Worm (Caenorhabditis elegans): ENCODE data around the gene cec-8.

Gene cec-8

DNA sequence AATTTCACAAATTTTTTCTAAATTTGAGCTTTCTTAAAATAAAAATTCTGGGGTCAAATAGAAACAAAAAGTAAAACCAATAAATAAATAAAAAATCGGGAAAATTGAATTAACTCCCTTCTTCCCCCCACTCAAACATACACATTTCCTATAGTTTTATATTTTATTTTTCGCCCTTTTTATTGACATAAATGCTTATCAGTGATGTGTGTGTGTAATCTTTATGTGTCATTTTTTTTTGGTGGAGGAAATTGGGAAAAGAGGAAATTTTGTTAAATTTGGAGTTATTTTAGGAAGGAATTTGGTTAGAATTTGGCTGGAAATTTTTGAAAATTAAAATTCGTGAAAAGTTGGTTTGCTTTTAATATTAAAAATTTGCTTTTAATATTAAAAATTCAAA, 6.6 kb upstream of the cec-8 start:
- TF ChIP-seq pes-1 (GFP tag; IDR thresholded peaks at IDR 0.05): no peak
- TF ChIP-seq ets-7 (tag; optimal IDR thresholded peaks at IDR 0.05): no peak
- no peak for TF ChIP-seq ceh-13 (GFP tag; optimal IDR thresholded peaks at IDR 0.05)
- no peak for TF ChIP-seq tbx-11 (GFP tag; IDR thresholded peaks at IDR 0.05)

DNA sequence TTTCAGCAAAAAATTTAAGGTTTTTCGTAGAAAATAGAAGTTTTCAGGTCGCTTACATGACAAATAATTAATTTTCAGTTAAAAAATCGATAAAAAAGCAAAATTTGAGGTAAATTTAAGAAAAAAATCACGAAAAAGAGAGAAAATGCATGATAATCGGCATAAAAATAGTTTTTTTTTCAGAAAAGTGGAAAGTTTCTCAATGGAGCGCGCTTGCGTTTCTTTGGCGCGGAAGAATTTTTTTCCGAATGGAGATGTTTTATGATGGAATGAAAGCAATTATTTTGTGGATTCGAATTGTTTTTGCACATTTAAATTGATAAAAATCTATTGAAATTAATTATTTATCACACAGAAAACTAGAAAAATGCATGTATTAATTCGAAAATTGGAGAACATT, 5.3 kb upstream of the cec-8 start:
- TF ChIP-seq tbx-37 (GFP tag; conservative IDR thresholded peaks at IDR 0.05) (no peak), sea-1 (GFP tag; conservative IDR thresholded peaks at IDR 0.05) (no peak), B0310.2 (tag; optimal IDR thresholded peaks at IDR 0.05) (no peak), tra-4 (tag; optimal IDR thresholded peaks at IDR 0.05) (no peak), aly-1 (tag; optimal IDR thresholded peaks at IDR 0.05) (no peak), pes-1 (GFP tag; IDR thresholded peaks at IDR 0.05) (no peak), hnd-1 (tag; optimal IDR thresholded peaks at IDR 0.05) (no peak), ama-1 (optimal IDR thresholded peaks at IDR 0.05) (no peak), ets-7 (tag; optimal IDR thresholded peaks at IDR 0.05) (no peak), hmbx-1 (tag; optimal IDR thresholded peaks at IDR 0.05) (no peak), ceh-36 (tag; optimal IDR thresholded peaks at IDR 0.05) (no peak), hmg-4 (GFP tag; optimal IDR thresholded peaks at IDR 0.05) (no peak), tbx-11 (GFP tag; IDR thresholded peaks at IDR 0.05) (no peak), F13C5.2 (tag; optimal IDR thresholded peaks at IDR 0.05) (no peak), scrt-1 (GFP tag; IDR thresholded peaks at IDR 0.05) (no peak), ceh-13 (GFP tag; optimal IDR thresholded peaks at IDR 0.05) (no peak), flt-1 (GFP tag; IDR thresholded peaks at IDR 0.05) (no peak)

DNA sequence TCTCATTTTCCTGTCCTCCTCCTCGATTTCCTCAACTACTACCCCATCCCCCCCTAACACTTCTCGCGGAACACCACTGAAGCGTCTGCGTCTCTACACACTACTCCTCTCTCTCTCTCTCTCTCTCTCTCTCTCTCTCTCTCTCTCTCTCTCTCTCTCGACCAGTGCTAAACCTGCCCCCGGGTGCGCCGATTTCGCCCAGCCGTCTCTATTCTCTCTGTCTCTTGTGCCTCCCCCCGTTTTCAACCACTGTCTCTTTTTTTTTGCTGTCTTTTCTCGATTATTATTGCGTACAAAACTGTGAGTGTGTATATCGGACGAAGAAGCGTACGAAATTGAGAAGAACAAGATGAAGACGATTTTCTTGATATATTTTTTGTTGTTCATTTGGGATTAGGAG, 3.9 kb downstream of the cec-8 start:
- TF ChIP-seq ets-7 (tag; optimal IDR thresholded peaks at IDR 0.05) (no peak), tbx-11 (GFP tag; IDR thresholded peaks at IDR 0.05) (peak; percentile 51; the same call in 1 of the 2 replicates), tbx-37 (GFP tag; conservative IDR thresholded peaks at IDR 0.05) (no peak), hmg-4 (GFP tag; optimal IDR thresholded peaks at IDR 0.05) (peak; percentile 70), scrt-1 (GFP tag; IDR thresholded peaks at IDR 0.05) (no peak), F13C5.2 (tag; optimal IDR thresholded peaks at IDR 0.05) (peak; percentile 20), tra-4 (tag; optimal IDR thresholded peaks at IDR 0.05) (no peak), B0310.2 (tag; optimal IDR thresholded peaks at IDR 0.05) (no peak), pes-1 (GFP tag; IDR thresholded peaks at IDR 0.05) (no peak), ceh-36 (tag; optimal IDR thresholded peaks at IDR 0.05) (no peak), ama-1 (optimal IDR thresholded peaks at IDR 0.05) (no peak), aly-1 (tag; optimal IDR thresholded peaks at IDR 0.05) (no peak)

DNA sequence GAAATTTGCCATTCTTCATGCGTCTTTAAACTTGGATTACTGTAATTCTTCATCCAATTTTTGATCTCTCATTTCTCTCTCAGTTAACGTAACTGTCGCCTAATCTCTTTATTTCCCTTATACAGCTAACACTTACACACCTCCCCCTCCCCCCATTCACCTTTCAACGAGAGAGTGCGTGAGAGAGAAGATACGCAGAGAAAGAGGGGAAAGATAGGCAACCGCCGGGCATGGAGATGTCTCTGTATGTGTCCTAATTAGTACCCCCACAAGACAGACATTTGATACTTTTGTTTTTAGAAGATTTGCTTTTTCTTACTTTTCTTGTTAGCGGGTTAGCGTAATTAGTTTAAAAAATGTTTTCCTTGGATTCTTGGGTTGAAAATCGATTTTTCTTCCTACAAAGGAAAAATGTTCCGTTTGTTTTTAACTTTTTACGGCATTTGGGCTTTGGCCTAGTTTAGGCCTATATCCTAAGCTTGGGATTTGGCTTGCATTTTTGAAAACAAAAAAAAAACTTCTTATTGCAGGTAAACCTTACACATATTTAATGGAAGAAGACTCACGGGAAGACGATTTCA, 5.3 kb downstream of the cec-8 start, which contains the start of gene affl-2:
affl-2 (plus strand) TSS at position 531 of the 581 bp plus-strand sequence.
- TF ChIP-seq ceh-36 (tag; optimal IDR thresholded peaks at IDR 0.05) (peak; percentile 48), scrt-1 (GFP tag; IDR thresholded peaks at IDR 0.05) (no peak), hmg-4 (GFP tag; optimal IDR thresholded peaks at IDR 0.05) (peak; percentile 38), tbx-37 (GFP tag; conservative IDR thresholded peaks at IDR 0.05) (no peak), ceh-13 (GFP tag; optimal IDR thresholded peaks at IDR 0.05) (no peak)

DNA sequence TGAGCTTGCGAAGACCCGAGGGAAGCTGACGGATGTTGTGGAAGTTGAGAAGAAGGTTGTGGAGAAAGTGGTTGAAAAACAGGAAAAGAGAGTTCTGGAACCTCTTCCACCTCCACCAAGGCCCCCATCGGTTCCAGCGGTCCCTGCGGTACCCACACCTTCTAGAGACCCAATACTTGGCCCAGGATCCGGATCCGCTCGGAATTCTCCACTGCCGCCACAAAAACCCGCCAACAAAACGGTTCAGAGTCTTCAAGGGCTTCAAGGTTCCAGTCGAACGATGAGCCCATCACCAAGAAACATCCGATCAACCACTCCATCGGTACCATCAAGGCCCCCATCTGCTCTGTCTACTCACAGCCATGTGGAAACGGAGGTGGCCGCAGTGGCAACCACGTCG, 7.9 kb downstream of the cec-8 start:
- TF ChIP-seq hnd-1 (tag; optimal IDR thresholded peaks at IDR 0.05) (no peak), F13C5.2 (tag; optimal IDR thresholded peaks at IDR 0.05) (no peak), scrt-1 (GFP tag; IDR thresholded peaks at IDR 0.05) (no peak), tbx-11 (GFP tag; IDR thresholded peaks at IDR 0.05) (no peak), tbx-37 (GFP tag; conservative IDR thresholded peaks at IDR 0.05) (no peak), ama-1 (optimal IDR thresholded peaks at IDR 0.05) (no peak), pes-1 (GFP tag; IDR thresholded peaks at IDR 0.05) (no peak), ceh-36 (tag; optimal IDR thresholded peaks at IDR 0.05) (no peak), ceh-13 (GFP tag; optimal IDR thresholded peaks at IDR 0.05) (no peak), B0310.2 (tag; optimal IDR thresholded peaks at IDR 0.05) (no peak), ets-7 (tag; optimal IDR thresholded peaks at IDR 0.05) (no peak), hmg-4 (GFP tag; optimal IDR thresholded peaks at IDR 0.05) (no peak), flt-1 (GFP tag; IDR thresholded peaks at IDR 0.05) (no peak)

DNA sequence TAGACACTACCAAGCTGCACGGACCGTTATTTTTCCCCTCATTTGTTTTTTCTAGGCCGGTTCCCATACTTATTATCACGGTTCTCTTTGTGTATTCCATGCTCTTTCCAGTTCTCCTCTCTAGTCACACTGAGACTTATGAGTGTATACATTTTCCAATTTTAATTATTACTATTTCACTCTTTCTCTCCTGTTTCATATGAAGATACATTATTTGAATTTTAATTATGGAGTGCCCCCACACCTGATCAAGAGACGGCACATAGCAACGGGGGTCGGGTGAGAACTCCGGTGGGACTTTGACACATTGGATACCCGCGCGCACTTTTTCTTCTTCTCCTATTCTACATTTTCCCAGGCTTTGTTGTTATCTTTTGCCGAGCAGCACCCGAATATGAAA, 10.8 kb downstream of the cec-8 start, which contains the start of gene affl-1:
affl-1 (plus strand) TSS at position 301 of the 400 bp plus-strand sequence.
- no peak for TF ChIP-seq hnd-1 (tag; optimal IDR thresholded peaks at IDR 0.05)
- no peak for TF ChIP-seq B0310.2 (tag; optimal IDR thresholded peaks at IDR 0.05)
- no peak for TF ChIP-seq ama-1 (optimal IDR thresholded peaks at IDR 0.05)

DNA sequence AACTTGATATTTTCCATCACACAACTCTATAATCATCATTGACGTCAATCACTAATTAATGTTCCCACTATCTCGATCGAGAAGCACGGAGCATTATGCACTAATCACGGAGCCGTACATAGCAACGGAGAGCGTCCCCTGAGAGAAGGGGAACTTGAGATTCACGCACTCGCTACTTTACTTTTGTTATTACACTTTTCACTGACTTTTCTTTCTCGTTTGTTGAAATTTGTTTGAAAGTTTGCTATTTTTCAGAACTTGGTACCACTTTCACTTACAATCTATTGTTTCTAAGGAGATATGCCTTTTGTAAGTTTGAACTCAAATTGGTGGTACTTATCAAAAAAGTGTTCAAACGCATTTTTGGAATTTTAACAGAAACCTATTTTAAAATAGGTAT, 15.0 kb downstream of the cec-8 start, which contains the start of gene Y55B1BR.8:
Y55B1BR.8 (plus strand) TSS at position 301 of the 400 bp plus-strand sequence.
- TF ChIP-seq ceh-36 (tag; optimal IDR thresholded peaks at IDR 0.05): no peak
- no peak for TF ChIP-seq hmbx-1 (tag; optimal IDR thresholded peaks at IDR 0.05)

DNA sequence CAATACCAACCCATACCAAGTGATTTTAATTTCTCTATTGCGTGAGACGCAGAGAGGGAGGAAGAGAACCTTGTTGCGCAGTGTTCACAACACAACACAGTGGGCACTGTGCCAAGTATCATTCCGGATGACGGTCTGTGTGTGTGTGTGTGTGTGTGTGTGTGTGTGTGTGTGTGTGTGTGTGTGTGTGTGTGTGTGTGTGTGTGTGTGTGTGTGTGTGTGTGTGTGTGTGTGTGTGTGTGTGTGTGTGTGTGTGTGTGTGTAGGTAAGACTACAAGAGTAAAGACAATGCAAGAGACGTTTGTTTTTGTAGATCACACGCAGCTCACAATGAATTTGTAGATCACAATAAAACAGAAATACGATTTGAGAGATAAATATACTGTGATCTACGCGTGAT, 16.4 kb downstream of the cec-8 start:
- TF ChIP-seq hmg-4 (GFP tag; optimal IDR thresholded peaks at IDR 0.05) (peak; percentile 27), hmbx-1 (tag; optimal IDR thresholded peaks at IDR 0.05) (peak; percentile 62), B0310.2 (tag; optimal IDR thresholded peaks at IDR 0.05) (peak; percentile 27), ceh-36 (tag; optimal IDR thresholded peaks at IDR 0.05) (peak; percentile 32)

DNA sequence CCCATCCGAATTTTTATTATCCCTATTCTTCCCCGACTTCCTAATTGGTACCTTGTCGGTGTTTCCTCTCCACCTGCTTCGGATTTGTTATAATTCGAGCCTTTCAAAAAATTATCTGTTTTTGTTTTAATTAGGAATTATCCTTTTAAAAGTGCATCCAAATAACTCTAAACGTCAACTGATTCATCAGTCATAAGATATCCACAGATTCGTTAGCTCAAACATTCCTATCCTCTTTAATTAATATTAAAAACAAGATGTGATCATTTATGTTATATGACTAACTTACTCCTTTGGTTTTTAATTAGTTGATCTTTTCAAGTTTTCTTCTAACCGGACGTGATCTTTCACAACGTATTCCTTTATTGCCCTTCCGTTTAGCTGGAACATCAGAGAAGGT, 17.7 kb downstream of the cec-8 start:
- no peak for TF ChIP-seq aly-1 (tag; optimal IDR thresholded peaks at IDR 0.05)
- TF ChIP-seq B0310.2 (tag; optimal IDR thresholded peaks at IDR 0.05): no peak
- TF ChIP-seq hmg-4 (GFP tag; optimal IDR thresholded peaks at IDR 0.05): no peak
- TF ChIP-seq F13C5.2 (tag; optimal IDR thresholded peaks at IDR 0.05): no peak
- no peak for TF ChIP-seq ets-7 (tag; optimal IDR thresholded peaks at IDR 0.05)
- TF ChIP-seq hnd-1 (tag; optimal IDR thresholded peaks at IDR 0.05): no peak
- TF ChIP-seq pes-1 (GFP tag; IDR thresholded peaks at IDR 0.05): no peak
- TF ChIP-seq tbx-11 (GFP tag; IDR thresholded peaks at IDR 0.05): no peak
- TF ChIP-seq flt-1 (GFP tag; IDR thresholded peaks at IDR 0.05): no peak
- no peak for TF ChIP-seq tbx-37 (GFP tag; conservative IDR thresholded peaks at IDR 0.05)

Measured in whole organism, early embryonic.